Worm (Caenorhabditis elegans) whole organism, L4/young adult: ENCODE data around the gene fib-1.

ENCODE experiments used
- W03F9.2 ChIP-seq: fragments of 150-350 bp; optimal IDR thresholded peaks from 2 replicates; lab custom pipeline; 2014; ENCODE audit warnings: missing biosample characterization, missing genetic modification characterization
- dao-5 ChIP-seq: sonication (generic microtip); optimal IDR thresholded peaks from 2 replicates; lab custom pipeline; 2016; ENCODE audit warnings: missing genotype, missing genetic modification characterization, moderate library complexity, missing compliant biosample characterization
- him-1 ChIP-seq: sonication (generic microtip); optimal IDR thresholded peaks from 2 replicates; lab custom pipeline; 2016; ENCODE audit warnings: missing genotype, missing genetic modification reagents, missing genetic modification characterization, missing compliant biosample characterization

The fib-1 gene

DNA sequence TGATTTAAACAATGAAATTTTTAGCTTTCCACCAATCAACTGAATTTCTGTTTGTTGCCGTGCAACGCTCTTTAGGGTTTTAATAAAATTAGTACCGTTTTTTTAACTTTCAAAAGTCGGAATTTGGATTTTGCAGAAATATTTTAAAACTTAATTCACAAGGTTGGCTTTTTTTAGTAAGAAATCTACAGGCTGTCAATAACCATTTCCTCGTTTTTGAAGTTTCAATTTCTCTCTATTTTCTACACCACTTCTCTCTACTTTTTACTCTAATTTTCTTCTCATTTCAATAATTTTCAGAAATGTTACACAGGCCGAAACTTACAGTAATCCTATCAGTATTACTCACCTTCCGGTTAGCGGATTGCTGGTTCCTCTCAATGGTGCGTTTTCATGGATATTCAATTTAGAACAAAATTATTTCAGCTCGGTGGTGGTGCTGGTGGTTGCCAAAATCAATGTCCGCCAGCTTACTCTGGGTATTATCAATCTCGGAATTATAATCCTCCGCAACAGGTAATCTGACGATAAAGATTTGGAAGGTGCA, 23.7 kb downstream of the fib-1 start, which contains the start of the genes grd-12 and F02D8.1:
grd-12 (plus strand) TSS at position 301 of the 547 bp plus-strand sequence.
F02D8.1 (minus strand) TSS at position 497 of the 547 bp plus-strand sequence.
- no peak for TF ChIP-seq him-1 (tag; lab: Kevin White, UChicago)
- TF ChIP-seq W03F9.2 (tag; lab: Kevin White, UChicago) = no peak
- TF ChIP-seq dao-5 (tag; lab: Kevin White, UChicago) = no peak

DNA sequence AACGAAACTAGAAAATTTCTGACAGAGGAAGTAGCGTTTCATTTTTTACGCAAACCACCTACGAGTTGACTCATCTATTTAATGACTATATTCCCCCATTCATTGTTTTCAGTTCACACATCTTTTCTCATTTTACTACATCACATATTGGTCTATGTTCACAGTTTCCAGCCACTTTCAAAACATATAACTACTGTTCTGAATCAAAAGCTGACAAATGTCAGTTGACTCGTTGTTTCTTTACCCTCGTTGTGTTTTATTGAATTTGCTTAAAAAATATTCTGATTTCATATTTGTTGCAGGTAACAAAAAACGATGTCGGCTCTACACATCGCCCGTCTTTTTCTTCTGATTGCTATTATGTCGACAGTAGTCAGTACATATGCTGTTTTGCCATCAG, 30.9 kb downstream of the fib-1 start, which contains the start of gene nlp-59:
nlp-59 (plus strand) TSS at position 301 of the 400 bp plus-strand sequence.
- TF ChIP-seq W03F9.2 (tag; lab: Kevin White, UChicago) (no peak), him-1 (tag; lab: Kevin White, UChicago) (no peak), dao-5 (tag; lab: Kevin White, UChicago) (no peak)

DNA sequence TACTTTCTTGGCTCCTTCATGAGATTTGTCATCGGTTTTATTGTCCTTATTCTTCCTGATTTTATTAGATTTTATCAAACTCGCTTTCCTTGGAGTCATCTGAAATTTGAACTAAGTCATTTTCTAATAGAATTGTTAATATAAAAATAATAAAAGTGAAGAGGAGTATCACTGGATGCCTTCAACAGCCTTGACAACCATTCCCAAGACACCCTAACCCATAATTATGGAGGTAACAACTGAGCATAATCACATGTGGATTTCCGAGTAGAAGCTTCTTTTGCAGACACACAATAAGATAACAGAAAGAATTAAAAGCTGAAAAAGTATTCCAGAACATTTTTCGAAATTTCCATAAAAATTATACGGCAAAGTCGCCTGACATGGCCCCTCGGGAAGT, 46.3 kb downstream of the fib-1 start, which contains the start of gene F02D8.9:
F02D8.9 (minus strand) TSS at position 101 of the 400 bp plus-strand sequence.
- TF ChIP-seq dao-5 (tag; lab: Kevin White, UChicago) = no peak
- TF ChIP-seq him-1 (tag; lab: Kevin White, UChicago) = no peak
- TF ChIP-seq W03F9.2 (tag; lab: Kevin White, UChicago) = no peak

DNA sequence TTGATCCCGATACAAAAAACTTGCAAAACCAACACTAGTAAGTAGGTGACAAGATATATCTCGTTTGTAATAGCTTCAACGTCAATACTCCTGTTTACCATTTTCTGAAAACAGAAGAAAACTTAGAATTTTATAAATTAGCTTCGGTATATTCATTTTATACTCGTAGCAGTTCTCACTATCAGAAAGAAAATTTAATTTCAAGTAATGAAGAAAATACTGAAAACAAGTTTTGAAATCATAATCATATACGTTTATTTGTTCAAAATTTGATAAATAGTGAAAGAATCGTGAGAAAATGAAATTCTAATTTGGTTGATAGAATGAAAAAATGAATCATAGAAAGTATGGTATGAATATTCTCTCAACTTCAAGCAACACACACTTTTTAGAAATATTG, 47.4 kb downstream of the fib-1 start, which contains the start of gene C30G7.5:
C30G7.5 (minus strand) TSS at position 101 of the 400 bp plus-strand sequence.
- TF ChIP-seq him-1 (tag; lab: Kevin White, UChicago) (no peak), W03F9.2 (tag; lab: Kevin White, UChicago) (no peak), dao-5 (tag; lab: Kevin White, UChicago) (no peak)
